Worm (Caenorhabditis elegans): ENCODE data around the gene prmt-5.

Gene prmt-5

DNA sequence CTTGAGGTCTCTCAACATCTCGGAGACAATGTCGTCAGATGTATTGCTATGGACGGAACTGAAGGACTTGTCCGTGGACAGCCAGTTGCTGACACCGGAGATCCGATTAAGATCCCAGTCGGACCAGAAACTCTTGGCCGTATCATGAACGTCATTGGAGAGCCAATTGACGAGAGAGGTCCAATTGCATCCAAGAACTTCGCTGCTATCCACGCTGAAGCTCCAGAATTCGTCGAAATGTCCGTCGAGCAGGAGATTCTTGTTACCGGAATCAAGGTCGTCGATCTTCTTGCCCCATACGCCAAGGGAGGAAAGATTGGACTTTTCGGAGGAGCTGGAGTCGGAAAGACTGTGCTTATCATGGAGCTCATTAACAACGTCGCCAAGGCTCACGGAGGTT is 1.5 kb upstream of the prmt-5 start:
- TF ChIP-seq sdc-2 (tag; optimal IDR thresholded peaks at IDR 0.05) (no peak), syd-9 (tag; optimal IDR thresholded peaks at IDR 0.05) (no peak), hlh-30 (tag; optimal IDR thresholded peaks at IDR 0.05; ENCODE audit: insufficient read depth) (no peak), ceh-31 (tag; optimal IDR thresholded peaks at IDR 0.05) (no peak)

- TF ChIP-seq syd-9 (tag; optimal IDR thresholded peaks at IDR 0.05): no peak
- TF ChIP-seq rnt-1 (tag; optimal IDR thresholded peaks at IDR 0.05): no peak
- no peak for TF ChIP-seq odd-2 (tag; optimal IDR thresholded peaks at IDR 0.05)
- no peak for TF ChIP-seq hlh-8 (tag; optimal IDR thresholded peaks at IDR 0.05)
- TF ChIP-seq pag-3 (tag; optimal IDR thresholded peaks at IDR 0.05; ENCODE audit: borderline replicate concordance): no peak
- no peak for TF ChIP-seq unc-55 (GFP tag; optimal IDR thresholded peaks at IDR 0.05)
- TF ChIP-seq hlh-13 (GFP tag; optimal IDR thresholded peaks at IDR 0.05): no peak
- TF ChIP-seq ceh-24 (tag; optimal IDR thresholded peaks at IDR 0.05): no peak
- no peak for TF ChIP-seq ceh-9 (tag; optimal IDR thresholded peaks at IDR 0.05)
- no peak for TF ChIP-seq fkh-10 (GFP tag; optimal IDR thresholded peaks at IDR 0.05)
- TF ChIP-seq ceh-22 (tag; optimal IDR thresholded peaks at IDR 0.05): no peak
- no peak for TF ChIP-seq T23F11.4 (GFP tag; optimal IDR thresholded peaks at IDR 0.05)
- TF ChIP-seq fax-1 (tag; optimal IDR thresholded peaks at IDR 0.05): no peak
- no peak for TF ChIP-seq hlh-15 (tag; optimal IDR thresholded peaks at IDR 0.05)
These were observed 674 bp upstream of the prmt-5 start for ce11 chrIII:5229511-5230250.

DNA sequence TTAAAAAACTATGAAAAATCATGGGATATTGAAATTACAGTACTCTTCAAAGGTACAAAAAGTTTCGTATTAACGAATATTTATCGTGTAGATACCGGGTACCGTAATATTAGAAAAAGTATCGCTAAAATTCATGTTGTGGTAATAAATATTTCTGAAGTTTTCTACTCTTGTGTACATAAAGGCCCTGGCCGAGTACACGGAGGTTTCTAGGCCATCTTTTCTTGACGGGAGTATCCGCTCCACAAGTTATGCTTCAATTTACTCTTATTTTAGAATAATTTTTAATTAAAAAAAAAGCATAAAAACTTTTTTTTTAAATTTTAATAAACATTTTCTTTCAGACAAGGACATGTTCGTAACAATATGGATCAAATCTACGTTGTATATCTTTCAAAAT is 2.8 kb downstream of the prmt-5 start:
- TF ChIP-seq hlh-15 (tag; optimal IDR thresholded peaks at IDR 0.05) (no peak), hlh-13 (GFP tag; optimal IDR thresholded peaks at IDR 0.05) (no peak), fkh-10 (GFP tag; optimal IDR thresholded peaks at IDR 0.05) (no peak), ceh-24 (tag; optimal IDR thresholded peaks at IDR 0.05) (no peak), hlh-30 (tag; optimal IDR thresholded peaks at IDR 0.05; ENCODE audit: insufficient read depth) (no peak), fax-1 (tag; optimal IDR thresholded peaks at IDR 0.05) (no peak), pax-1 (tag; optimal IDR thresholded peaks at IDR 0.05) (no peak), ceh-18 (tag; optimal IDR thresholded peaks at IDR 0.05) (no peak), odd-2 (tag; optimal IDR thresholded peaks at IDR 0.05) (no peak), sdc-2 (tag; optimal IDR thresholded peaks at IDR 0.05) (no peak), unc-55 (GFP tag; optimal IDR thresholded peaks at IDR 0.05) (no peak), unc-3 (GFP tag; conservative IDR thresholded peaks at IDR 0.05) (no peak), unc-3 (tag; optimal IDR thresholded peaks at IDR 0.05) (no peak), ama-1 (optimal IDR thresholded peaks at IDR 0.05) (no peak), C38D4.7 (GFP tag; optimal IDR thresholded peaks at IDR 0.05) (no peak), eyg-1 (tag; optimal IDR thresholded peaks at IDR 0.05) (no peak)

DNA sequence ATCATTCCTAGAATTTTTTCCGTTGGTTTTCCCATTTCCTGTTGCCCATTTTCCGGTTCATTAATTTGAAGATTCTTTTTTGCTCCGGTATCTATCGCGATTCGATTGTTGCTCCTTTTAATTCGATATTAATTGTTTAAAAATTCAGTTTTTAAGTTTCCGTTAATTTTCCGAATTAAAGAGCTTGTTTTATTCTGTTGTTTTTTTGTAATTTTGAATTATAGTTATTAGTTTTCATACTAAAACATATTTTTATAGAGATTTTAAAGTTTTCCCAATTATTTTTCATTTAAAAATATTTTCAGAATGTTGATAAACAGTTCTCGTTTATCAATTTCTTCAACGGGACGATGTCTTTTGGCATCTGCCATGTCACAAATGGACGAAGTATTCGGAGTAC is 4.0 kb downstream of the prmt-5 start, which contains the start of gene mrps-26:
Gene mrps-26, plus strand, starts transcription at position 301 of the 400 bp plus-strand sequence.
- TF ChIP-seq sox-2 (GFP tag; IDR thresholded peaks at IDR 0.05) (no peak), ceh-48 (tag; optimal IDR thresholded peaks at IDR 0.05) (no peak), eyg-1 (tag; optimal IDR thresholded peaks at IDR 0.05) (no peak), K09A11.1 (tag; optimal IDR thresholded peaks at IDR 0.05; ENCODE audit: insufficient read depth) (no peak), ceh-31 (tag; optimal IDR thresholded peaks at IDR 0.05) (no peak), ama-1 (optimal IDR thresholded peaks at IDR 0.05) (no peak), nfya-1 (tag; optimal IDR thresholded peaks at IDR 0.05) (no peak), ceh-6 (GFP tag; optimal IDR thresholded peaks at IDR 0.05) (no peak), syd-9 (tag; optimal IDR thresholded peaks at IDR 0.05) (no peak), tbx-7 (tag; optimal IDR thresholded peaks at IDR 0.05) (no peak), pax-1 (tag; optimal IDR thresholded peaks at IDR 0.05) (no peak), ceh-9 (tag; optimal IDR thresholded peaks at IDR 0.05) (no peak)

- TF ChIP-seq lim-6 (tag; optimal IDR thresholded peaks at IDR 0.05): no peak
- TF ChIP-seq nfya-1 (tag; optimal IDR thresholded peaks at IDR 0.05): no peak
These were observed 5.7 kb downstream of the prmt-5 start, which contains the start of gene prx-10 for ce11 chrIII:5236104-5236503. Gene prx-10, plus strand, starts transcription at chrIII:5236404.
